Worm (Caenorhabditis elegans) whole organism, midembryonic: ENCODE results near the gene aqp-11.

ENCODE experiments used
- T22C8.4 ChIP-seq: fragments of 200-800 bp; sonication (Bioruptor generic); IDR thresholded peaks from 2 replicates; pipeline ENCODE4 v1.3.6; 2022; ENCODE audit warnings: missing genetic modification characterization, missing compliant biosample characterization
- cog-1 ChIP-seq: sonication (generic microtip); optimal IDR thresholded peaks from 2 replicates; lab custom pipeline; 2016; ENCODE audit warnings: missing genetic modification characterization, missing compliant biosample characterization
- tab-1 ChIP-seq: fragments of 200-800 bp; sonication (Bioruptor generic); IDR thresholded peaks from 2 replicates; pipeline ENCODE4 v1.3.6; 2022; ENCODE audit warnings: missing genetic modification characterization, missing compliant biosample characterization
- ztf-23 ChIP-seq: fragments of 200-800 bp; sonication (Bioruptor generic); IDR thresholded peaks from 2 replicates; pipeline ENCODE4 v1.3.6; 2022; ENCODE audit warnings: missing genetic modification reagents, missing genetic modification characterization, missing compliant biosample characterization

DNA sequence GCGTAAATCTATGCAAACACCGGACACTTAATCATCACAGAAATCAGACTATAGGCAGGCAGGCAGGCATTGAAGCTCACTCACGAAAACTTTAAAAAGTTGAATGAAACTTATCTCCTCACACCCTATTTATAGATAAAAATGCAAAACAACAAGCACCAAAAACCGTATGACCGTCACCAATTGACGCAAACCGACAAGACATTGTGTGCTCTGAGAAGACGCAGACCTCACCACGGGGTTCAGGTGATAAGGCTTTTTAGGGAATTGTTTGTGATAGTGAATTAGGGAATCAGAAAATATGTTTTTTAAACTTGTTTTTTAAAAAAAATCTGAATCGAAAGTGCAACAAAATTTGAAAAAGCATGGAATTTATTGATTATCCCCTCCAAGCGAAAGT, 46.4 kb upstream of the aqp-11 start, which contains the start of gene T12D8.5:
- TF ChIP-seq cog-1 (tag; lab: Kevin White, UChicago) (no peak), ztf-23 (no peak), T22C8.4 (GFP tag; lab: Robert Waterston, UW) (no peak), tab-1 (GFP tag; lab: Robert Waterston, UW) (no peak)
